Worm (Caenorhabditis elegans): Measurements from ENCODE around the gene pqn-71.

- TF ChIP-seq lsl-1 (GFP tag; optimal IDR thresholded peaks at IDR 0.05) (no peak), mes-4 (tag; optimal IDR thresholded peaks at IDR 0.05) (no peak), F23B12.7 (tag; optimal IDR thresholded peaks at IDR 0.05; ENCODE audit: insufficient read depth) (no peak), aptf-3 (GFP tag; IDR thresholded peaks at IDR 0.05) (no peak), Y53G8AR.9 (GFP tag; conservative IDR thresholded peaks at IDR 0.05) (no peak), sdz-38 (tag; optimal IDR thresholded peaks at IDR 0.05) (no peak), madf-6 (GFP tag; IDR thresholded peaks at IDR 0.05) (no peak), unc-130 (GFP tag; optimal IDR thresholded peaks at IDR 0.05) (no peak), lin-35 (GFP tag; optimal IDR thresholded peaks at IDR 0.05) (no peak), dpff-1 (tag; optimal IDR thresholded peaks at IDR 0.05) (no peak), D2030.7 (GFP tag; IDR thresholded peaks at IDR 0.05) (no peak), pbrm-1 (GFP tag; IDR thresholded peaks at IDR 0.05) (no peak), tbx-9 (tag; optimal IDR thresholded peaks at IDR 0.05; ENCODE audit: borderline replicate concordance) (no peak)
Observed at ce11 chrV:15516476-15516875, 51.0 kb downstream of the pqn-71 start.

Measured in whole organism, young adult.